Fruit fly (Drosophila melanogaster) whole organism, prepupa: ENCODE data around the gene CG43376.

Experiments
- CG6854 ChIP-seq: fragments of 200-800 bp; sonication (Bioruptor generic); optimal IDR thresholded peaks from 2 replicates; lab custom pipeline; 2017; ENCODE audit warnings: missing biosample characterization, mild to moderate bottlenecking, missing genetic modification characterization
- Eip78C ChIP-seq: fragments of 200-800 bp; sonication (Bioruptor generic); peaks from one replicate; lab custom pipeline; 2016; ENCODE audit warnings: missing biosample characterization, missing genetic modification characterization
- Eip93F ChIP-seq: fragments of 200-800 bp; sonication (Bioruptor generic); optimal IDR thresholded peaks from 2 replicates; lab custom pipeline; 2016; ENCODE audit warnings: missing biosample characterization, mild to moderate bottlenecking, missing genetic modification characterization
- Smox ChIP-seq: fragments of 200-800 bp; sonication (Bioruptor generic); optimal IDR thresholded peaks from 3 replicates; lab custom pipeline; 2016; ENCODE audit warnings: missing biosample characterization, missing genetic modification characterization
- fkh ChIP-seq: fragments of 200-800 bp; sonication (Bioruptor generic); optimal IDR thresholded peaks from 3 replicates; lab custom pipeline; 2017; ENCODE audit warnings: missing biosample characterization, mild to moderate bottlenecking, missing genetic modification characterization, moderate library complexity
- ss ChIP-seq, 2 experiments: fragments of 200-800 bp; sonication (Bioruptor generic); optimal IDR thresholded peaks; 2 replicates in 1 of 2; 3 replicates in 1 of 2; lab custom pipeline; 2017 to 2018; ENCODE audit warnings: mild to moderate bottlenecking in 2 of 2, missing biosample characterization in 2 of 2, missing genetic modification characterization in 2 of 2, moderate library complexity in 1 of 2

dm6 chr2L:13732287-13732686 lies 41.5 kb upstream of the CG43376 start:
- TF ChIP-seq CG6854 (GFP tag; lab: Kevin White, UChicago) (no peak), Eip93F (no peak), Smox (GFP tag; lab: Kevin White, UChicago) (no peak), ss (GFP tag; optimal IDR thresholded peaks at IDR 0.05; lab: Kevin White, UChicago) (no peak), fkh (GFP tag; lab: Kevin White, UChicago) (no peak), Eip78C (GFP tag; lab: Kevin White, UChicago) (no peak)
